Fruit fly (Drosophila melanogaster): ENCODE data around the gene CG9592.
A peak's percentile ranks its signal among the peaks of the same experiment; 100 is the strongest.

CG9592 gene

dm6 chr3L:14550839-14551415, 33.3 kb downstream of the CG9592 start, which contains the start of gene Gbs-70E (continued):
- peak; percentile 81 for TF ChIP-seq twi (tag; optimal IDR thresholded peaks at IDR 0.05)
- TF ChIP-seq salm (tag; optimal IDR thresholded peaks at IDR 0.05): peak; percentile 93
- TF ChIP-seq otp (GFP tag; IDR thresholded peaks at IDR 0.05): peak; percentile 77
- TF ChIP-seq CG2875 (GFP tag; optimal IDR thresholded peaks at IDR 0.05): peak; percentile 86
- peak; percentile 90 for TF ChIP-seq CG14014 (GFP tag; IDR thresholded peaks at IDR 0.05)
- peak; percentile 86 for TF ChIP-seq sqz (GFP tag; optimal IDR thresholded peaks at IDR 0.05)
- peak; percentile 55; the same call in 1 of the 2 replicates for TF ChIP-seq CG10321 (GFP tag; IDR thresholded peaks at IDR 0.05)
- peak; percentile 97 for TF ChIP-seq Med (GFP tag)
- peak; percentile 90 for TF ChIP-seq CG10267 (tag; optimal IDR thresholded peaks at IDR 0.05)
- TF ChIP-seq Lhr (GFP tag; optimal IDR thresholded peaks at IDR 0.05): peak; percentile 38
- peak; percentile 90 for TF ChIP-seq CG7372 (GFP tag; IDR thresholded peaks at IDR 0.05)
- TF ChIP-seq CG4617 (GFP tag; optimal IDR thresholded peaks at IDR 0.05; ENCODE audit: borderline replicate concordance): peak; percentile 83
- peak; percentile 89 for TF ChIP-seq az2 (GFP tag; optimal IDR thresholded peaks at IDR 0.05)
- TF ChIP-seq B-H2 (GFP tag; optimal IDR thresholded peaks at IDR 0.05): peak; percentile 81
- peak; percentile 88 for TF ChIP-seq gcm2 (GFP tag; optimal IDR thresholded peaks at IDR 0.05)
- peak; percentile 78 for TF ChIP-seq CG1647 (GFP tag; optimal IDR thresholded peaks at IDR 0.05)
- TF ChIP-seq eyg (GFP tag; optimal IDR thresholded peaks at IDR 0.05): peak; percentile 87
- TF ChIP-seq CG9437 (GFP tag; optimal IDR thresholded peaks at IDR 0.05): peak; percentile 86
- TF ChIP-seq lilli (GFP tag; optimal IDR thresholded peaks at IDR 0.05): peak; percentile 92
- TF ChIP-seq Sry-β (GFP tag; optimal IDR thresholded peaks at IDR 0.05): no peak
- peak; percentile 69 for TF ChIP-seq Fer2 (tag; optimal IDR thresholded peaks at IDR 0.05)
- peak; percentile 92 for TF ChIP-seq CG32532 (GFP tag; IDR thresholded peaks at IDR 0.05)
- peak; percentile 93 for TF ChIP-seq CG7556 (GFP tag; optimal IDR thresholded peaks at IDR 0.05)
- peak; percentile 64 for TF ChIP-seq HLHmδ (GFP tag; optimal IDR thresholded peaks at IDR 0.05)
- peak; percentile 82 for TF ChIP-seq Max (GFP tag; optimal IDR thresholded peaks at IDR 0.05)
- peak; percentile 92 for TF ChIP-seq E2f1 (GFP tag; IDR thresholded peaks at IDR 0.05)
- peak; percentile 41 for TF ChIP-seq CG17186 (GFP tag; optimal IDR thresholded peaks at IDR 0.05)
- peak; percentile 80 for TF ChIP-seq zfh2 (GFP tag; optimal IDR thresholded peaks at IDR 0.05)
- no peak for TF ChIP-seq hth (optimal IDR thresholded peaks at IDR 0.05)
- peak; percentile 88 for TF ChIP-seq zen (tag; optimal IDR thresholded peaks at IDR 0.05)
- peak; percentile 93 for TF ChIP-seq grau (tag; optimal IDR thresholded peaks at IDR 0.05)
- peak; percentile 85 for TF ChIP-seq slp2 (GFP tag; optimal IDR thresholded peaks at IDR 0.05)
- peak; percentile 82 for TF ChIP-seq repo (GFP tag; optimal IDR thresholded peaks at IDR 0.05)
- TF ChIP-seq CG13624 (GFP tag; optimal IDR thresholded peaks at IDR 0.05): peak; percentile 94
- TF ChIP-seq HHEX (GFP tag; optimal IDR thresholded peaks at IDR 0.05): peak; percentile 88
- TF ChIP-seq Dip3 (GFP tag; optimal IDR thresholded peaks at IDR 0.05): peak; percentile 79
- TF ChIP-seq Side (GFP tag; optimal IDR thresholded peaks at IDR 0.05): peak; percentile 94
- TF ChIP-seq CG8765 (GFP tag; IDR thresholded peaks at IDR 0.05): peak; percentile 75
- TF ChIP-seq MESR4 (GFP tag; optimal IDR thresholded peaks at IDR 0.05): peak; percentile 13
- TF ChIP-seq Fer3 (tag; optimal IDR thresholded peaks at IDR 0.05): peak; percentile 91
- peak; percentile 92 for TF ChIP-seq ttk (GFP tag; IDR thresholded peaks at IDR 0.05)
- TF ChIP-seq Rx (GFP tag; IDR thresholded peaks at IDR 0.05): no peak
- no peak for TF ChIP-seq lov (optimal IDR thresholded peaks at IDR 0.05)
- TF ChIP-seq lov (GFP tag; IDR thresholded peaks at IDR 0.05): peak; percentile 83
- TF ChIP-seq lbe (GFP tag; optimal IDR thresholded peaks at IDR 0.05): peak; percentile 94
- TF ChIP-seq CG3995 (GFP tag; optimal IDR thresholded peaks at IDR 0.05): peak; percentile 41
- peak; percentile 66 for TF ChIP-seq CG18764 (GFP tag; optimal IDR thresholded peaks at IDR 0.05)
- TF ChIP-seq CG13894 (tag; optimal IDR thresholded peaks at IDR 0.05): peak; percentile 84
- peak; percentile 91 for TF ChIP-seq CG8089 (GFP tag; optimal IDR thresholded peaks at IDR 0.05)
- TF ChIP-seq CG34422 (GFP tag; IDR thresholded peaks at IDR 0.05): peak; percentile 95
- peak; percentile 70 for TF ChIP-seq Hmx (GFP tag; optimal IDR thresholded peaks at IDR 0.05)

Measured in whole organism, embryonic.